Worm (Caenorhabditis elegans) whole organism, L4 larva: ENCODE measurements around the gene set-31.

Experiments
- D1046.2 ChIP-seq: fragments of 200-800 bp; sonication (Bioruptor generic); IDR thresholded peaks from 2 replicates; pipeline ENCODE4 v1.3.6; 2022; ENCODE audit warnings: missing genetic modification characterization, missing compliant biosample characterization
- F26F4.8 ChIP-seq: fragments of 200-800 bp; sonication (Bioruptor generic); conservative IDR thresholded peaks from 2 replicates; pipeline ENCODE4 v1.3.6; 2022; ENCODE audit warnings: missing genetic modification characterization, missing compliant biosample characterization
- F37D6.2 ChIP-seq: sonication (generic microtip); optimal IDR thresholded peaks from 2 replicates; lab custom pipeline; 2016; ENCODE audit warnings: mild to moderate bottlenecking, missing genetic modification characterization, missing compliant biosample characterization
- F44E2.7 ChIP-seq: fragments of 200-800 bp; sonication (Bioruptor generic); IDR thresholded peaks from 2 replicates; pipeline ENCODE4 v2.1.2; 2022; ENCODE audit warnings: missing genetic modification characterization, missing compliant biosample characterization
- F49E8.2 ChIP-seq: sonication (generic microtip); optimal IDR thresholded peaks from 2 replicates; lab custom pipeline; 2016; ENCODE audit warnings: missing compliant biosample characterization, mild to moderate bottlenecking, missing genetic modification characterization, borderline replicate concordance
- T26A8.4 ChIP-seq: fragments of 200-800 bp; sonication (Bioruptor generic); IDR thresholded peaks from 2 replicates; pipeline ENCODE4 v1.3.6; 2022; ENCODE audit warnings: missing genetic modification characterization, missing compliant biosample characterization
- Y105C5A.15 ChIP-seq: fragments of 200-800 bp; sonication (Bioruptor generic); IDR thresholded peaks from 2 replicates; pipeline ENCODE4 v1.3.6; 2022; ENCODE audit warnings: missing genetic modification characterization, missing compliant biosample characterization
- Y48G9A.11 ChIP-seq: fragments of 200-800 bp; sonication (Bioruptor generic); IDR thresholded peaks from 2 replicates; pipeline ENCODE4 v1.3.6; 2022; ENCODE audit warnings: missing genetic modification reagents, missing genetic modification characterization, missing compliant biosample characterization
- Y5F2A.4 ChIP-seq: fragments of 200-800 bp; sonication (Bioruptor generic); optimal IDR thresholded peaks from 2 replicates; lab custom pipeline; 2018; ENCODE audit warnings: mild to moderate bottlenecking, missing genetic modification characterization, missing compliant biosample characterization
- ZK337.2 ChIP-seq: fragments of 200-800 bp; sonication (Bioruptor generic); IDR thresholded peaks from 2 replicates; pipeline ENCODE4 v1.3.6; 2022; ENCODE audit warnings: missing genetic modification reagents, missing genetic modification characterization, missing compliant biosample characterization
- ama-1 ChIP-seq: fragments of 150-350 bp; optimal IDR thresholded peaks from 2 replicates; lab custom pipeline; 2014; ENCODE audit warnings: inconsistent platforms, mixed read lengths
- arid-1 ChIP-seq: fragments of 200-800 bp; sonication (Bioruptor generic); conservative IDR thresholded peaks from 2 replicates; pipeline ENCODE4 v1.3.6; 2022; ENCODE audit warnings: missing genetic modification reagents, missing genetic modification characterization, missing compliant biosample characterization
- ceh-28 ChIP-seq: fragments of 150-350 bp; optimal IDR thresholded peaks from 2 replicates; lab custom pipeline; 2014; ENCODE audit warnings: missing biosample characterization, missing genetic modification reagents, missing genetic modification characterization
- ceh-82 ChIP-seq: sonication (generic microtip); optimal IDR thresholded peaks from 2 replicates; lab custom pipeline; 2017; ENCODE audit warnings: missing biosample characterization, missing genetic modification characterization
- ctbp-1 ChIP-seq: fragments of 200-800 bp; sonication (Bioruptor generic); IDR thresholded peaks from 2 replicates; pipeline ENCODE4 v1.3.6; 2022; ENCODE audit warnings: missing genetic modification reagents, missing genetic modification characterization, missing compliant biosample characterization
- daf-12 ChIP-seq: fragments of 150-350 bp; optimal IDR thresholded peaks from 2 replicates; lab custom pipeline; 2014; ENCODE audit warnings: missing biosample characterization, missing genetic modification reagents, missing genetic modification characterization
- daf-19 ChIP-seq: fragments of 200-800 bp; sonication (Bioruptor generic); conservative IDR thresholded peaks from 2 replicates; pipeline ENCODE4 v1.3.6; 2022; ENCODE audit warnings: missing genetic modification characterization, missing compliant biosample characterization
- dmd-8 ChIP-seq: fragments of 200-800 bp; sonication (Bioruptor generic); IDR thresholded peaks from 2 replicates; pipeline ENCODE4 v1.3.6; 2022; ENCODE audit warnings: missing genetic modification characterization, missing compliant biosample characterization
- dpl-1 ChIP-seq: fragments of 150-350 bp; optimal IDR thresholded peaks from 2 replicates; lab custom pipeline; 2014; ENCODE audit warnings: missing biosample characterization, missing genetic modification reagents, missing genetic modification characterization
- duxl-1 ChIP-seq: sonication (generic microtip); optimal IDR thresholded peaks from 2 replicates; lab custom pipeline; 2016; ENCODE audit warnings: mild to moderate bottlenecking, missing genetic modification characterization, moderate library complexity, missing compliant biosample characterization; ENCODE audit not compliant: poor library complexity
- fos-1 ChIP-seq: fragments of 150-350 bp; optimal IDR thresholded peaks from 2 replicates; lab custom pipeline; 2014; ENCODE audit warnings: missing biosample characterization, missing genetic modification characterization
- gei-8 ChIP-seq: fragments of 200-800 bp; sonication (Bioruptor generic); optimal IDR thresholded peaks from 2 replicates; lab custom pipeline; 2018; ENCODE audit warnings: mild to moderate bottlenecking, missing genetic modification characterization, missing compliant biosample characterization
- hlh-30 ChIP-seq: sonication (generic microtip); optimal IDR thresholded peaks from 2 replicates; lab custom pipeline; 2017; ENCODE audit warnings: antibody characterized with exemption, mild to moderate bottlenecking, missing genetic modification characterization, missing compliant biosample characterization; ENCODE audit not compliant: insufficient read depth
- lim-7 ChIP-seq: fragments of 200-800 bp; sonication (Bioruptor generic); IDR thresholded peaks from 2 replicates; pipeline ENCODE4 v1.3.6; 2022; ENCODE audit warnings: missing genetic modification characterization, missing compliant biosample characterization
- lin-1 ChIP-seq: fragments of 200-800 bp; sonication (Bioruptor generic); IDR thresholded peaks from 2 replicates; pipeline ENCODE4 v1.3.6; 2022; ENCODE audit warnings: missing genetic modification reagents, missing genetic modification characterization, missing compliant biosample characterization
- lin-29 ChIP-seq: fragments of 200-800 bp; sonication (Bioruptor generic); IDR thresholded peaks from 2 replicates; pipeline ENCODE4 v1.3.6; 2022; ENCODE audit warnings: missing genetic modification reagents, missing genetic modification characterization, missing compliant biosample characterization
- lsy-2 ChIP-seq, 2 experiments: fragments of 150-350 bp in 1 of 2; sonication (generic microtip) in 1 of 2; optimal IDR thresholded peaks; 2 replicates each; lab custom pipeline; 2014 to 2017; ENCODE audit warnings: missing biosample characterization in 2 of 2, missing genetic modification characterization in 2 of 2
- madf-5 ChIP-seq, 2 experiments: fragments of 200-800 bp; sonication (Bioruptor generic); IDR thresholded peaks; 2 replicates each; pipeline ENCODE4 v1.3.6; 2022; ENCODE audit warnings: missing compliant biosample characterization in 2 of 2, missing genetic modification characterization in 2 of 2
- madf-9 ChIP-seq: fragments of 200-800 bp; sonication (Bioruptor generic); conservative IDR thresholded peaks from 2 replicates; pipeline ENCODE4 v1.3.6; 2022; ENCODE audit warnings: missing genetic modification reagents, missing genetic modification characterization, missing compliant biosample characterization
- mdl-1 ChIP-seq, 2 experiments: fragments of 150-350 bp in 1 of 2; sonication (generic microtip) in 1 of 2; optimal IDR thresholded peaks; 2 replicates each; lab custom pipeline; 2014 to 2017; ENCODE audit warnings: missing biosample characterization in 2 of 2, missing genetic modification characterization in 2 of 2
- mdt-29 ChIP-seq: fragments of 200-800 bp; sonication (Bioruptor generic); IDR thresholded peaks from 2 replicates; pipeline ENCODE4 v1.3.6; 2022; ENCODE audit warnings: missing genetic modification reagents, missing genetic modification characterization, missing compliant biosample characterization
- mes-2 ChIP-seq: sonication (generic microtip); optimal IDR thresholded peaks from 2 replicates; lab custom pipeline; 2016; ENCODE audit warnings: missing genotype, mild to moderate bottlenecking, missing genetic modification characterization, missing compliant biosample characterization; ENCODE audit not compliant: poor library complexity, severe bottlenecking
- nhr-10 ChIP-seq: fragments of 150-350 bp; optimal IDR thresholded peaks from 2 replicates; lab custom pipeline; 2014; ENCODE audit warnings: missing biosample characterization, missing genetic modification characterization
- nhr-11 ChIP-seq: fragments of 150-350 bp; optimal IDR thresholded peaks from 2 replicates; lab custom pipeline; 2014; ENCODE audit warnings: missing biosample characterization, missing genetic modification characterization
- nhr-111 ChIP-seq: fragments of 200-800 bp; sonication (Bioruptor generic); optimal IDR thresholded peaks from 2 replicates; lab custom pipeline; 2018; ENCODE audit warnings: mild to moderate bottlenecking, missing genetic modification characterization, missing compliant biosample characterization
- nhr-25 ChIP-seq: sonication (generic microtip); optimal IDR thresholded peaks from 2 replicates; lab custom pipeline; 2017; ENCODE audit warnings: missing genetic modification characterization, mild to moderate bottlenecking, missing compliant biosample characterization, antibody characterized with exemption, moderate library complexity, borderline replicate concordance; ENCODE audit not compliant: insufficient read depth
- nhr-41 ChIP-seq: fragments of 200-800 bp; sonication (Bioruptor generic); IDR thresholded peaks from 2 replicates; pipeline ENCODE4 v1.3.6; 2022; ENCODE audit warnings: missing genetic modification reagents, missing genetic modification characterization, missing compliant biosample characterization
- nhr-42 ChIP-seq: fragments of 200-800 bp; sonication (Bioruptor generic); IDR thresholded peaks from 2 replicates; pipeline ENCODE4 v1.3.6; 2022; ENCODE audit warnings: missing genetic modification characterization, missing compliant biosample characterization
- nhr-6 ChIP-seq: fragments of 150-350 bp; optimal IDR thresholded peaks from 2 replicates; lab custom pipeline; 2014; ENCODE audit warnings: missing biosample characterization, missing genetic modification characterization
- nhr-76 ChIP-seq: fragments of 150-350 bp; optimal IDR thresholded peaks from 2 replicates; lab custom pipeline; 2014; ENCODE audit warnings: missing biosample characterization, missing genetic modification characterization
- pqm-1 ChIP-seq: sonication (generic microtip); optimal IDR thresholded peaks from 2 replicates; lab custom pipeline; 2017; ENCODE audit warnings: missing biosample characterization, missing genetic modification characterization
- rbr-2 ChIP-seq: sonication (generic microtip); optimal IDR thresholded peaks from 2 replicates; lab custom pipeline; 2016; ENCODE audit warnings: missing genotype, missing genetic modification characterization, missing compliant biosample characterization
- saeg-2 ChIP-seq: fragments of 200-800 bp; sonication (Bioruptor generic); IDR thresholded peaks from 2 replicates; pipeline ENCODE4 v1.3.6; 2022; ENCODE audit warnings: missing genetic modification reagents, missing genetic modification characterization, missing compliant biosample characterization
- set-16 ChIP-seq: fragments of 200-800 bp; sonication (Bioruptor generic); IDR thresholded peaks from 2 replicates; pipeline ENCODE4 v1.3.6; 2022; ENCODE audit warnings: missing genetic modification reagents, missing genetic modification characterization, missing compliant biosample characterization
- skn-1 ChIP-seq: fragments of 150-350 bp; optimal IDR thresholded peaks from 2 replicates; lab custom pipeline; 2014; ENCODE audit warnings: missing biosample characterization, missing genetic modification characterization
- spr-1 ChIP-seq: sonication (generic microtip); optimal IDR thresholded peaks from 2 replicates; lab custom pipeline; 2016; ENCODE audit warnings: mild to moderate bottlenecking, missing genetic modification characterization, missing compliant biosample characterization
- spr-3 ChIP-seq: fragments of 200-800 bp; sonication (Bioruptor generic); optimal IDR thresholded peaks from 2 replicates; lab custom pipeline; 2018; ENCODE audit warnings: mild to moderate bottlenecking, missing genetic modification characterization, missing compliant biosample characterization
- tag-97 ChIP-seq: fragments of 200-800 bp; sonication (Bioruptor generic); IDR thresholded peaks from 2 replicates; pipeline ENCODE4 v1.3.6; 2022; ENCODE audit warnings: missing genetic modification characterization, missing compliant biosample characterization
- unc-39 ChIP-seq: sonication (generic microtip); optimal IDR thresholded peaks from 2 replicates; lab custom pipeline; 2017; ENCODE audit warnings: missing biosample characterization, missing genetic modification characterization
- zfp-2 ChIP-seq: sonication (generic microtip); optimal IDR thresholded peaks from 2 replicates; lab custom pipeline; 2016; ENCODE audit warnings: mild to moderate bottlenecking, missing genetic modification characterization, missing compliant biosample characterization
- zip-11 ChIP-seq: fragments of 200-800 bp; sonication (Bioruptor generic); IDR thresholded peaks from 2 replicates; pipeline ENCODE4 v1.3.6; 2022; ENCODE audit warnings: missing genetic modification characterization, missing compliant biosample characterization

Gene set-31

DNA sequence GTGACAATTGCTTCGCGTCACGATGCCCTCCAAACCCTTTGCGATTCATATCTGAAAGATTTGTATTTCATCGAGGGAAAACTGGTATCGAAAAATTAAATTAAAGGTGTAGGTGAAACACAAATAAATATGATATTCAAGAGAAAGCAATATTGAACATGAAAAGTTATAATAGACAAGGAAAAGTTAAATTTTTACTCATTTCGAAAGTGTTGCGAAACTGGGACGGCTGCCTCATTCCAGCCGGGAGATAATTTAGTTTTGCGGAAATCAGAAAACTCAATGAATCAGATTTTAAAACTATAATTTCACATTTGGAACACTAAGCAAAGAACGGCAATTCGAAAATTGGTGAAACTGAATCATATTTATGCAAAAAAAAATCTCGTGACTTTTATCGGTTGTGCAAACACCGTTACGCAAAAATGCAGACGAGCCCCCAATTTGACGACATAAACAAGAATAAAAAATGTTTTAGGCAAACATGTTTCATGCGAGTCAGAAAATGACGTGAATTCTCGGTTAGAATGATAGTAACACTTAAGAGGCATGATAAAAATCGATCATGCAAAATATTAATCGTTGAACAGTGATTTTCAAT, 2.6 kb upstream of the set-31 start, which contains the start of the genes nxf-1 and C15H11.11:
Gene nxf-1 (minus strand): TSS at position 51 of the 601 bp plus-strand sequence.
Gene C15H11.11 (plus strand): TSS at position 536 of the 601 bp plus-strand sequence.
- TF ChIP-seq madf-9 (GFP tag; lab: Robert Waterston, UW) (no peak), lim-7 (GFP tag; lab: Robert Waterston, UW) (no peak), F44E2.7 (GFP tag; lab: Robert Waterston, UW) (no peak), ceh-82 (no peak), skn-1 (no peak), mdt-29 (no peak), F49E8.2 (tag; lab: Kevin White, UChicago) (no peak), hlh-30 (peak; percentile 99), ZK337.2 (GFP tag; lab: Robert Waterston, UW) (no peak), nhr-6 (tag; lab: Kevin White, UChicago) (peak; percentile 73), daf-19 (GFP tag; lab: Robert Waterston, UW) (no peak), F37D6.2 (no peak), gei-8 (GFP tag; lab: Kevin White, UChicago) (no peak), madf-5 (GFP tag; IDR thresholded peaks at IDR 0.05; lab: Robert Waterston, UW) (no peak), nhr-11 (tag; lab: Kevin White, UChicago) (no peak), saeg-2 (GFP tag; lab: Robert Waterston, UW) (no peak), F26F4.8 (no peak), zfp-2 (tag; lab: Kevin White, UChicago) (no peak), pqm-1 (tag; lab: Kevin White, UChicago) (peak; percentile 33), Y105C5A.15 (no peak), nhr-76 (no peak), mdl-1 (tag; optimal IDR thresholded peaks at IDR 0.05; lab: Kevin White, UChicago) (peak in 1 of 2 experiments; percentile 71), nhr-111 (GFP tag; lab: Kevin White, UChicago) (no peak), mes-2 (peak; percentile 76), D1046.2 (GFP tag; lab: Robert Waterston, UW) (no peak), daf-12 (tag; lab: Kevin White, UChicago) (no peak), rbr-2 (tag; lab: Kevin White, UChicago) (peak; percentile 14), lsy-2 (tag; optimal IDR thresholded peaks at IDR 0.05; lab: Kevin White, UChicago) (peak in 1 of 2 experiments; percentile 82), zip-11 (GFP tag; lab: Robert Waterston, UW) (no peak), nhr-41 (no peak), nhr-42 (no peak), nhr-25 (tag; lab: Kevin White, UChicago) (no peak), dmd-8 (GFP tag; lab: Robert Waterston, UW) (no peak), unc-39 (no peak), lin-1 (GFP tag; lab: Robert Waterston, UW) (peak; percentile 62; the same call in 1 of the 2 replicates), spr-3 (GFP tag; lab: Kevin White, UChicago) (no peak), ceh-28 (tag; lab: Kevin White, UChicago) (no peak), ama-1 (lab: Kevin White, UChicago) (peak; percentile 49), Y48G9A.11 (GFP tag; lab: Robert Waterston, UW) (no peak), fos-1 (no peak), Y5F2A.4 (GFP tag; lab: Kevin White, UChicago) (no peak), T26A8.4 (GFP tag; lab: Robert Waterston, UW) (peak; percentile 60), ctbp-1 (GFP tag; lab: Robert Waterston, UW) (no peak), set-16 (GFP tag; lab: Robert Waterston, UW) (no peak), tag-97 (no peak), lin-29 (GFP tag; lab: Robert Waterston, UW) (no peak), nhr-10 (tag; lab: Kevin White, UChicago) (no peak), spr-1 (tag; lab: Kevin White, UChicago) (peak; percentile 35), arid-1 (peak; percentile 58; the same call in 1 of the 2 replicates), duxl-1 (tag; lab: Kevin White, UChicago) (peak; percentile 39), dpl-1 (GFP tag; lab: Kevin White, UChicago) (peak; percentile 68)
